Worm (Caenorhabditis elegans) whole organism, L2 larva: ENCODE data around the gene set-6.

ENCODE experiments used
- ceh-82 ChIP-seq: fragments of 150-350 bp; optimal IDR thresholded peaks from 2 replicates; lab custom pipeline; 2014; ENCODE audit warnings: missing biosample characterization, missing genetic modification characterization
- elt-3 ChIP-seq: sonication (generic microtip); optimal IDR thresholded peaks from 2 replicates; lab custom pipeline; 2017; ENCODE audit warnings: missing biosample characterization, missing genetic modification characterization
- lsy-2 ChIP-seq, 2 experiments: fragments of 150-350 bp in 1 of 2; sonication (generic microtip) in 1 of 2; optimal IDR thresholded peaks; 2 replicates each; lab custom pipeline; 2014 to 2017; ENCODE audit warnings: missing biosample characterization in 2 of 2, missing genetic modification characterization in 2 of 2
- mab-5 ChIP-seq: fragments of 150-350 bp; optimal IDR thresholded peaks from 2 replicates; lab custom pipeline; 2014; ENCODE audit warnings: missing biosample characterization, missing genetic modification characterization
- mdl-1 ChIP-seq, 2 experiments: fragments of 150-350 bp in 1 of 2; sonication (generic microtip) in 1 of 2; optimal IDR thresholded peaks; 2 replicates each; lab custom pipeline; 2017; ENCODE audit warnings: missing biosample characterization in 2 of 2, missing genetic modification characterization in 2 of 2
- nhr-10 ChIP-seq: sonication (generic microtip); optimal IDR thresholded peaks from 2 replicates; lab custom pipeline; 2017; ENCODE audit warnings: missing biosample characterization, missing genetic modification characterization
- nhr-11 ChIP-seq: fragments of 150-350 bp; optimal IDR thresholded peaks from 2 replicates; lab custom pipeline; 2014; ENCODE audit warnings: missing biosample characterization, missing genetic modification characterization
- nhr-237 ChIP-seq: fragments of 150-350 bp; optimal IDR thresholded peaks from 2 replicates; lab custom pipeline; 2014; ENCODE audit warnings: missing biosample characterization, missing genetic modification characterization
- nhr-6 ChIP-seq: fragments of 150-350 bp; optimal IDR thresholded peaks from 2 replicates; lab custom pipeline; 2014; ENCODE audit warnings: missing biosample characterization, missing genetic modification characterization
- nhr-77 ChIP-seq: fragments of 150-350 bp; optimal IDR thresholded peaks from 2 replicates; lab custom pipeline; 2014; ENCODE audit warnings: missing biosample characterization, missing genetic modification characterization
- sem-4 ChIP-seq: fragments of 150-350 bp; optimal IDR thresholded peaks from 2 replicates; lab custom pipeline; 2014; ENCODE audit warnings: missing biosample characterization, missing genetic modification reagents, missing genetic modification characterization
- snpc-4 ChIP-seq: fragments of 150-350 bp; optimal IDR thresholded peaks from 2 replicates; lab custom pipeline; 2014; ENCODE audit warnings: missing biosample characterization, missing genetic modification characterization
- unc-39 ChIP-seq: fragments of 150-350 bp; optimal IDR thresholded peaks from 2 replicates; lab custom pipeline; 2014; ENCODE audit warnings: missing biosample characterization, missing genetic modification characterization
- ztf-11 ChIP-seq: sonication (generic microtip); optimal IDR thresholded peaks from 2 replicates; lab custom pipeline; 2017; ENCODE audit warnings: missing biosample characterization, missing genetic modification characterization

DNA sequence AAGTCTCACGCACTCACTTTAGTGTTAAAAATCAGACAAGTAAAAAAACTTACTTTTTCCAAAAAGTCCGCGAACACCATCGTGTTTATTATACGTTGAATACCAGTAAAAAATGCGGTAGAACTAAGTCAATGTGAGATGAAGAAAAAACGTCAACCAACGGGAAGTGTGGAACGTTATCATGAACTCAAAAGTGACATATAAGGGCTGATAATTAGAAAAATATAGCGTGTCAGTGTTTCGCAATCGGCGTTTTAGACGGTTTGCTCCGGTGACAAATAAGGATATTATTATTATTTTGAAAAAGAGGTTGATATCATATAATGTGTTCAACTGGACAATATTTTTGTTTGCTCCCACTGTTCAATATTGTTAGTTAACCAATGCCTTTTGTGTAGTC, 30.4 kb upstream of the set-6 start:
- no peak for TF ChIP-seq ceh-82 (tag; lab: Kevin White, UChicago)
- no peak for TF ChIP-seq mab-5 (tag; lab: Kevin White, UChicago)
- TF ChIP-seq ztf-11 (tag; lab: Kevin White, UChicago) = no peak
- no peak for TF ChIP-seq nhr-237
- TF ChIP-seq sem-4 (tag; lab: Kevin White, UChicago) = no peak
- no peak for TF ChIP-seq nhr-77 (tag; lab: Kevin White, UChicago)
- TF ChIP-seq nhr-10 (tag; lab: Kevin White, UChicago) = no peak
- TF ChIP-seq snpc-4 (tag; lab: Kevin White, UChicago) = no peak
- TF ChIP-seq nhr-6 (tag; lab: Kevin White, UChicago) = no peak
- TF ChIP-seq mdl-1 (tag; optimal IDR thresholded peaks at IDR 0.05; lab: Kevin White, UChicago) = no peak
- no peak for TF ChIP-seq elt-3 (tag; lab: Kevin White, UChicago)
- TF ChIP-seq lsy-2 (tag; optimal IDR thresholded peaks at IDR 0.05; lab: Kevin White, UChicago) = no peak
- no peak for TF ChIP-seq unc-39 (tag; lab: Kevin White, UChicago)
- no peak for TF ChIP-seq nhr-11 (tag; lab: Kevin White, UChicago)
